Fruit fly (Drosophila melanogaster): ENCODE results near the gene Hsp70Aa.

DNA sequence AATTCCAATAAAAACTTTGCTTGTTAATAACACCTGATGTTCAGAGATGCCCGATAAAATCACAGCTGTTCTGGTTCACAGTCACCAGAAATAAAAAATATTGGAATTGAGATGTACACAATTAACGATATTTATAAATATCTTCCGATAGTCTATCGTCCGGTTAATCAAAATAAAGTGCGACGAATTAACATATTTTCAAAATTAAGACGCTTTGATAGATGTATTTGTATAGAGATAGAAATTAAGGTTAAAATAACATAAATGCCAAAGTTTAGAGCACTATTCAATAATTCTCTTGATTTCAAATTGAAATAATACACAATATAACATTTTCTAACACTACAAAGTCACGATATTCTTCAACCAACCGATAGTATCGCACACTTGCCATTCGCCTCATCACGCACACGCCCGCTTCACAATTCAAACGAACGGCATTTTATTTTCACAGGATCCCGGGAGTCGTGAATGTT lies 6.4 kb upstream of the Hsp70Aa start, which contains the start of the genes CG3281 and aurA:
- TF ChIP-seq rgr (GFP tag; optimal IDR thresholded peaks at IDR 0.05) = peak; percentile 83
- peak; percentile 59 for TF ChIP-seq psq (GFP tag; optimal IDR thresholded peaks at IDR 0.05)
- peak; percentile 78 for TF ChIP-seq fru (GFP tag; optimal IDR thresholded peaks at IDR 0.05)
- TF ChIP-seq pan (optimal IDR thresholded peaks at IDR 0.05) = no peak
- no peak for TF ChIP-seq Abd-B (GFP tag; optimal IDR thresholded peaks at IDR 0.05)
- no peak for TF ChIP-seq tai (GFP tag; optimal IDR thresholded peaks at IDR 0.05)
- TF ChIP-seq Vsx2 (GFP tag; optimal IDR thresholded peaks at IDR 0.05; ENCODE audit: partially characterized antibody) = no peak
- peak; percentile 85 for TF ChIP-seq dsf (GFP tag; optimal IDR thresholded peaks at IDR 0.05; ENCODE audit: borderline replicate concordance)
- TF ChIP-seq Mio (GFP tag; optimal IDR thresholded peaks at IDR 0.05) = no peak
- no peak for TF ChIP-seq Dfd (GFP tag; optimal IDR thresholded peaks at IDR 0.05)
- peak; percentile 67 for TF ChIP-seq CG9705 (GFP tag; optimal IDR thresholded peaks at IDR 0.05)

All from whole organism, wandering third instar larva.